Worm (Caenorhabditis elegans) whole organism, L4 larva: ENCODE measurements around the gene ZK354.3.

Experiments used
- D1046.2 ChIP-seq: fragments of 200-800 bp; sonication (Bioruptor generic); IDR thresholded peaks from 2 replicates; pipeline ENCODE4 v1.3.6; 2022; ENCODE audit warnings: missing genetic modification characterization, missing compliant biosample characterization
- F49E8.2 ChIP-seq: sonication (generic microtip); optimal IDR thresholded peaks from 2 replicates; lab custom pipeline; 2016; ENCODE audit warnings: missing compliant biosample characterization, mild to moderate bottlenecking, missing genetic modification characterization, borderline replicate concordance
- R02D3.7 ChIP-seq: fragments of 150-350 bp; sonication (generic microtip); optimal IDR thresholded peaks from 3 replicates; lab custom pipeline; 2014; ENCODE audit warnings: missing biosample characterization, missing genetic modification characterization
- T20F7.1 ChIP-seq: fragments of 200-800 bp; sonication (Bioruptor generic); optimal IDR thresholded peaks from 2 replicates; lab custom pipeline; 2018; ENCODE audit warnings: mild to moderate bottlenecking, missing genetic modification characterization, missing compliant biosample characterization
- Y75B8A.6 ChIP-seq: fragments of 200-800 bp; sonication (Bioruptor generic); IDR thresholded peaks from 2 replicates; pipeline ENCODE4 v1.3.6; 2022; ENCODE audit warnings: missing genetic modification reagents, missing genetic modification characterization, missing compliant biosample characterization
- ZK337.2 ChIP-seq: fragments of 200-800 bp; sonication (Bioruptor generic); IDR thresholded peaks from 2 replicates; pipeline ENCODE4 v1.3.6; 2022; ENCODE audit warnings: missing genetic modification reagents, missing genetic modification characterization, missing compliant biosample characterization
- aha-1 ChIP-seq: fragments of 150-350 bp; peaks from one replicate; lab custom pipeline; 2014; ENCODE audit warnings: missing biosample characterization, missing genetic modification characterization
- aly-2 ChIP-seq: sonication (generic microtip); optimal IDR thresholded peaks from 2 replicates; lab custom pipeline; 2018; ENCODE audit warnings: missing biosample characterization, missing genetic modification characterization
- arid-1 ChIP-seq: fragments of 200-800 bp; sonication (Bioruptor generic); conservative IDR thresholded peaks from 2 replicates; pipeline ENCODE4 v1.3.6; 2022; ENCODE audit warnings: missing genetic modification reagents, missing genetic modification characterization, missing compliant biosample characterization
- ceh-44 ChIP-seq: fragments of 200-800 bp; sonication (Bioruptor generic); IDR thresholded peaks from 2 replicates; pipeline ENCODE4 v1.3.6; 2022; ENCODE audit warnings: missing genetic modification reagents, missing genetic modification characterization, missing compliant biosample characterization
- ceh-62 ChIP-seq: sonication (generic microtip); optimal IDR thresholded peaks from 2 replicates; lab custom pipeline; 2017; ENCODE audit warnings: missing biosample characterization, missing genetic modification characterization
- ceh-82 ChIP-seq: sonication (generic microtip); optimal IDR thresholded peaks from 2 replicates; lab custom pipeline; 2017; ENCODE audit warnings: missing biosample characterization, missing genetic modification characterization
- cey-2 ChIP-seq: sonication (generic microtip); optimal IDR thresholded peaks from 3 replicates; lab custom pipeline; 2017; ENCODE audit warnings: missing genetic modification characterization, mild to moderate bottlenecking, missing compliant biosample characterization, antibody characterized with exemption, borderline replicate concordance; ENCODE audit not compliant: insufficient read depth
- daf-12 ChIP-seq: fragments of 150-350 bp; optimal IDR thresholded peaks from 2 replicates; lab custom pipeline; 2014; ENCODE audit warnings: missing biosample characterization, missing genetic modification reagents, missing genetic modification characterization
- daf-8 ChIP-seq: fragments of 200-800 bp; sonication (Bioruptor generic); IDR thresholded peaks from 2 replicates; pipeline ENCODE4 v1.3.6; 2022; ENCODE audit warnings: missing genetic modification characterization, missing compliant biosample characterization
- dmd-6 ChIP-seq: fragments of 200-800 bp; sonication (Bioruptor generic); IDR thresholded peaks from 2 replicates; pipeline ENCODE4 v1.3.6; 2022; ENCODE audit warnings: missing genetic modification reagents, missing genetic modification characterization, missing compliant biosample characterization
- dmd-9 ChIP-seq: fragments of 200-800 bp; sonication (Bioruptor generic); IDR thresholded peaks from 2 replicates; pipeline ENCODE4 v1.3.6; 2022; ENCODE audit warnings: missing genetic modification reagents, missing genetic modification characterization, missing compliant biosample characterization
- dpl-1 ChIP-seq: fragments of 150-350 bp; optimal IDR thresholded peaks from 2 replicates; lab custom pipeline; 2014; ENCODE audit warnings: missing biosample characterization, missing genetic modification reagents, missing genetic modification characterization
- duxl-1 ChIP-seq: sonication (generic microtip); optimal IDR thresholded peaks from 2 replicates; lab custom pipeline; 2016; ENCODE audit warnings: mild to moderate bottlenecking, missing genetic modification characterization, moderate library complexity, missing compliant biosample characterization; ENCODE audit not compliant: poor library complexity
- egl-27 ChIP-seq: sonication (generic microtip); optimal IDR thresholded peaks from 3 replicates; lab custom pipeline; 2017; ENCODE audit warnings: missing biosample characterization, missing genetic modification reagents, missing genetic modification characterization
- egl-43 ChIP-seq: fragments of 200-800 bp; sonication (Bioruptor generic); IDR thresholded peaks from 2 replicates; pipeline ENCODE4 v1.3.6; 2022; ENCODE audit warnings: missing genetic modification reagents, missing genetic modification characterization, missing compliant biosample characterization
- gei-8 ChIP-seq: fragments of 200-800 bp; sonication (Bioruptor generic); optimal IDR thresholded peaks from 2 replicates; lab custom pipeline; 2018; ENCODE audit warnings: mild to moderate bottlenecking, missing genetic modification characterization, missing compliant biosample characterization
- lin-38 ChIP-seq: fragments of 200-800 bp; sonication (Bioruptor generic); IDR thresholded peaks from 2 replicates; pipeline ENCODE4 v1.3.6; 2022; ENCODE audit warnings: missing genetic modification reagents, missing genetic modification characterization, missing compliant biosample characterization
- lin-39 ChIP-seq: fragments of 150-350 bp; optimal IDR thresholded peaks from 2 replicates; lab custom pipeline; 2014; ENCODE audit warnings: missing biosample characterization, missing genetic modification reagents, missing genetic modification characterization
- mes-2 ChIP-seq: sonication (generic microtip); optimal IDR thresholded peaks from 2 replicates; lab custom pipeline; 2016; ENCODE audit warnings: missing genotype, mild to moderate bottlenecking, missing genetic modification characterization, missing compliant biosample characterization; ENCODE audit not compliant: poor library complexity, severe bottlenecking
- mxl-3 ChIP-seq: fragments of 200-800 bp; sonication (Bioruptor generic); optimal IDR thresholded peaks from 2 replicates; lab custom pipeline; 2018; ENCODE audit warnings: mild to moderate bottlenecking, missing genetic modification characterization, missing compliant biosample characterization
- nhr-11 ChIP-seq: fragments of 150-350 bp; optimal IDR thresholded peaks from 2 replicates; lab custom pipeline; 2014; ENCODE audit warnings: missing biosample characterization, missing genetic modification characterization
- nhr-111 ChIP-seq: fragments of 200-800 bp; sonication (Bioruptor generic); optimal IDR thresholded peaks from 2 replicates; lab custom pipeline; 2018; ENCODE audit warnings: mild to moderate bottlenecking, missing genetic modification characterization, missing compliant biosample characterization
- php-3 ChIP-seq: fragments of 200-800 bp; sonication (Bioruptor generic); IDR thresholded peaks from 2 replicates; pipeline ENCODE4 v1.3.6; 2022; ENCODE audit warnings: missing genetic modification reagents, missing genetic modification characterization, missing compliant biosample characterization
- rbr-2 ChIP-seq: sonication (generic microtip); optimal IDR thresholded peaks from 2 replicates; lab custom pipeline; 2016; ENCODE audit warnings: missing genotype, missing genetic modification characterization, missing compliant biosample characterization
- saeg-2 ChIP-seq: fragments of 200-800 bp; sonication (Bioruptor generic); IDR thresholded peaks from 2 replicates; pipeline ENCODE4 v1.3.6; 2022; ENCODE audit warnings: missing genetic modification reagents, missing genetic modification characterization, missing compliant biosample characterization
- set-16 ChIP-seq: fragments of 200-800 bp; sonication (Bioruptor generic); IDR thresholded peaks from 2 replicates; pipeline ENCODE4 v1.3.6; 2022; ENCODE audit warnings: missing genetic modification reagents, missing genetic modification characterization, missing compliant biosample characterization
- snpc-4 ChIP-seq: fragments of 150-350 bp; optimal IDR thresholded peaks from 2 replicates; lab custom pipeline; 2014; ENCODE audit warnings: missing biosample characterization, missing genetic modification characterization
- spr-3 ChIP-seq: fragments of 200-800 bp; sonication (Bioruptor generic); optimal IDR thresholded peaks from 2 replicates; lab custom pipeline; 2018; ENCODE audit warnings: mild to moderate bottlenecking, missing genetic modification characterization, missing compliant biosample characterization
- unc-130 ChIP-seq: sonication (generic microtip); optimal IDR thresholded peaks from 2 replicates; lab custom pipeline; 2016; ENCODE audit warnings: missing genetic modification reagents, missing genetic modification characterization, missing compliant biosample characterization
- unc-62 ChIP-seq, 3 experiments: fragments of 150-350 bp in 1 of 3; sonication (generic microtip); optimal IDR thresholded peaks in 2 of 3; peaks in 1 of 3; 1 replicate in 1 of 3; 2 replicates in 2 of 3; lab custom pipeline; 2014 to 2017; ENCODE audit warnings: missing biosample characterization in 3 of 3, missing genetic modification characterization in 3 of 3, missing genetic modification reagents in 3 of 3, missing genotype in 1 of 3
- vab-7 ChIP-seq: fragments of 200-800 bp; sonication (Bioruptor generic); IDR thresholded peaks from 2 replicates; pipeline ENCODE4 v1.3.6; 2022; ENCODE audit warnings: missing genetic modification reagents, missing genetic modification characterization, missing compliant biosample characterization
- zfp-2 ChIP-seq: sonication (generic microtip); optimal IDR thresholded peaks from 2 replicates; lab custom pipeline; 2016; ENCODE audit warnings: mild to moderate bottlenecking, missing genetic modification characterization, missing compliant biosample characterization

Gene ZK354.3

ce11 chrIV:5268803-5269202, 41.0 kb upstream of the ZK354.3 start, which contains the start of gene F36H12.4:
F36H12.4 (plus strand) TSS chrIV:5269103.
- TF ChIP-seq egl-27 (tag; lab: Kevin White, UChicago), result no peak
- TF ChIP-seq ZK337.2 (GFP tag; lab: Robert Waterston, UW), result no peak
- no peak for TF ChIP-seq T20F7.1 (GFP tag; lab: Kevin White, UChicago)
- TF ChIP-seq aly-2, result no peak
- no peak for TF ChIP-seq ceh-44 (GFP tag; lab: Robert Waterston, UW)
- TF ChIP-seq ceh-62 (tag; lab: Kevin White, UChicago), result no peak
- no peak for TF ChIP-seq cey-2
- TF ChIP-seq dpl-1 (GFP tag; lab: Kevin White, UChicago), result no peak
- TF ChIP-seq gei-8 (GFP tag; lab: Kevin White, UChicago), result no peak
- TF ChIP-seq F49E8.2 (tag; lab: Kevin White, UChicago), result no peak
- TF ChIP-seq aha-1, result no peak
- TF ChIP-seq nhr-111 (GFP tag; lab: Kevin White, UChicago), result no peak
- no peak for TF ChIP-seq spr-3 (GFP tag; lab: Kevin White, UChicago)
- no peak for TF ChIP-seq dmd-6 (GFP tag; lab: Robert Waterston, UW)
- TF ChIP-seq dmd-9 (GFP tag; lab: Robert Waterston, UW), result no peak
- TF ChIP-seq zfp-2 (tag; lab: Kevin White, UChicago), result no peak
- no peak for TF ChIP-seq set-16 (GFP tag; lab: Robert Waterston, UW)
- TF ChIP-seq ceh-82, result no peak
- TF ChIP-seq egl-43 (GFP tag; lab: Robert Waterston, UW), result no peak

DNA sequence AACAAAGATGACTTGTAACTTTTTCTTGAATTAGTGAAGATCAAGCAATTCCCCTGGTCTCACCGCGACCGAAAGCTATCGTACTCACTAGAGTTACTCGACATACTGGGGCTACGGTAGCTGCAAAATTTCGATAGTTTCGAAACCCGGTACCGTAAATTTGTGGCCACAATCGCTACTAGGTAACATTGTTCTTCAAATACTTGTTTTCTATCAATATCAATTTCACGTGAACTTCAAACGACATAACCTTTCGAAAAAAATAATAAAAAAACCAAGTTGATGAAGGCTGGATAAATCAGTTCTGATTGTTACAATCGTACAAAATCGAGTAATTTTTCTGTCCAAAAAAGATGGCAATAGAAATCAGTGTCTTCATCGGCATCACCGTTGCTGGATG, 37.3 kb upstream of the ZK354.3 start, which contains the start of gene F36H12.3:
TSS of gene F36H12.3 (plus strand) at position 301 of the 400 bp plus-strand sequence.
- no peak for TF ChIP-seq unc-130
- TF ChIP-seq unc-62 (GFP tag; optimal IDR thresholded peaks at IDR 0.05 in 1 of 2; lab: Kevin White, UChicago), result peak in 1 of 2 experiments; percentile 65
- no peak for TF ChIP-seq unc-62 (tag; optimal IDR thresholded peaks at IDR 0.05; lab: Kevin White, UChicago)

- TF ChIP-seq lin-38 (GFP tag; lab: Robert Waterston, UW) (no peak), egl-43 (GFP tag; lab: Robert Waterston, UW) (no peak), nhr-11 (tag; lab: Kevin White, UChicago) (no peak), lin-39 (tag; lab: Kevin White, UChicago) (no peak), set-16 (GFP tag; lab: Robert Waterston, UW) (peak; percentile 60; the same call in 1 of the 2 replicates), unc-62 (GFP tag; optimal IDR thresholded peaks at IDR 0.05 in 1 of 2; lab: Kevin White, UChicago) (peak in 1 of 2 experiments; percentile 54), unc-62 (tag; optimal IDR thresholded peaks at IDR 0.05; lab: Kevin White, UChicago) (no peak), aly-2 (no peak), daf-12 (tag; lab: Kevin White, UChicago) (no peak), mxl-3 (GFP tag; lab: Kevin White, UChicago) (no peak)
- TF ChIP-seq, all 104 proteins: peak for 2
Measured at ce11 chrIV:5273385-5273784, 36.5 kb upstream of the ZK354.3 start.

ce11 chrIV:5274123-5274581, 35.7 kb upstream of the ZK354.3 start, which contains the start of gene slfl-4:
slfl-4 (plus strand) TSS chrIV:5274531.
- TF ChIP-seq D1046.2 (no peak), R02D3.7 (tag; lab: Kevin White, UChicago) (no peak), rbr-2 (no peak), saeg-2 (GFP tag; lab: Robert Waterston, UW) (no peak), Y75B8A.6 (GFP tag; lab: Robert Waterston, UW) (no peak), vab-7 (no peak), snpc-4 (tag; lab: Kevin White, UChicago) (no peak)

DNA sequence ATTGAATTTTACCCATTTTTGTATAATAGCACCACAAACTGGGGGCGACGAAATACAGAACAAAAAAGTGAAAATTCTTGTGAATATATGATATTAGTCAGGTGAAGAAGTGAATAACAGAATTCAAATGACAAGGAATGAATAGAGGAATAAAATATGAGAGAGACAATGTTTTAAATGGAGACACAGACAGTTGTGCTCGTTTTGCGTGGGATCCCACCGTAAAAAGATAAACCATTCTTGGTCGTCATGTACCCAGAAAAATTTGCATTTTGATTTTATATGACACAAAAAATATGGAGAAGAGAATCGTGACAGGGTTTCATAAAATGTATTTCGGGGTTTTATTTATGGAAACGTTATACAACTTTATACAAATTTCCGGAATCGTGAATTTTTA, 32.1 kb upstream of the ZK354.3 start, which contains the start of gene F36H12.17:
TSS of gene F36H12.17 (minus strand) at position 101 of the 400 bp plus-strand sequence.
- TF ChIP-seq duxl-1 (tag; lab: Kevin White, UChicago) (no peak), php-3 (GFP tag; lab: Robert Waterston, UW) (no peak), ZK337.2 (GFP tag; lab: Robert Waterston, UW) (no peak), arid-1 (GFP tag; lab: Robert Waterston, UW) (no peak), mes-2 (tag; lab: Kevin White, UChicago) (no peak), daf-8 (no peak)
